Worm (Caenorhabditis elegans): ENCODE results near the gene F10G2.10.

The F10G2.10 gene

DNA sequence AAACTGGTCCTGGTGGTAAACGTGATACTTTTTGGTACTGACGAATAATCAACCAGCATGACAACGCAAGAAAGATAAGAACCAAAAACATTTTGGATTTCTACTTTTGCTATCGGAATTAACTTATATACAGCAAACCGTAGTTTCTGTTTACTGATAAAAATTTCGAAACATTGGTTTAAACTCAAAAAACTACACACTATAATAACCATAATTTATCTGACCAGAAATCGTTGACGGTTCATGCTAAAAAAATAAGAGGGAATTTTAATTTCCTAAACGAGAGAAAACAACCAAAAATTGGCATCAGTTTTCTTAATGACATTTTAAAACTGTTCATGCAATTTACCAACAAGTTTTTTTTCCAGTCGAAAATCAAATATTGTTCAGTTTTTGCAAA, 39.7 kb downstream of the F10G2.10 start, which contains the start of gene cyp-35A1:
Gene cyp-35A1 (minus strand): TSS at position 101 of the 400 bp plus-strand sequence.
- TF ChIP-seq klf-2 (GFP tag; conservative IDR thresholded peaks at IDR 0.05): no peak
- no peak for TF ChIP-seq cog-1 (tag; optimal IDR thresholded peaks at IDR 0.05)
- no peak for TF ChIP-seq tab-1 (GFP tag; IDR thresholded peaks at IDR 0.05)
- no peak for TF ChIP-seq ztf-29 (GFP tag; IDR thresholded peaks at IDR 0.05)
- no peak for TF ChIP-seq flt-1 (GFP tag; IDR thresholded peaks at IDR 0.05)
- TF ChIP-seq ref-1 (GFP tag; conservative IDR thresholded peaks at IDR 0.05): no peak
- TF ChIP-seq med-1 (GFP tag; optimal IDR thresholded peaks at IDR 0.05; ENCODE audit: insufficient read depth): no peak

DNA sequence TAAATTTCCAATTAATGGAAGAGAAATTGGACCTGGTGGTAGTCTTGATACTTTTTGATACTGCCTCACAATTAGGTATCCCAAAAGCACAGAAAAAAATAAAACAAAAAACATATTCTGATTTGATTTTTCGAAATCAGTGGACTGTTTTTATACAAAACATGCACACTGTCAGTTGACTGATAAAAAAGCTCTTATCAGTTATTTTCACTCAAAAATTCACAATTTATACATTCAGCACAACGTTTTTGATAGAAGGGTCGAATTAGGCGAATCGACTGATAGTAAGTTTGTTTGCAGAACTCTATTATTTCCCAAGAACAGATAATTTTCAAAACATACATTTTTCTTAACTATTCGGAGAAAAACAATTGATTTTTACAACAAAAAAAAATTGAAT, 42.0 kb downstream of the F10G2.10 start, which contains the start of gene cyp-35A2:
Gene cyp-35A2 (minus strand): TSS at position 124 of the 400 bp plus-strand sequence.
- TF ChIP-seq klf-2 (GFP tag; conservative IDR thresholded peaks at IDR 0.05) (no peak), tab-1 (GFP tag; IDR thresholded peaks at IDR 0.05) (no peak), ref-1 (GFP tag; conservative IDR thresholded peaks at IDR 0.05) (no peak), med-1 (GFP tag; optimal IDR thresholded peaks at IDR 0.05; ENCODE audit: insufficient read depth) (no peak), cog-1 (tag; optimal IDR thresholded peaks at IDR 0.05) (no peak), ztf-29 (GFP tag; IDR thresholded peaks at IDR 0.05) (no peak), T22C8.4 (GFP tag; IDR thresholded peaks at IDR 0.05) (no peak), ztf-23 (GFP tag; IDR thresholded peaks at IDR 0.05) (no peak), flt-1 (GFP tag; IDR thresholded peaks at IDR 0.05) (no peak)

DNA sequence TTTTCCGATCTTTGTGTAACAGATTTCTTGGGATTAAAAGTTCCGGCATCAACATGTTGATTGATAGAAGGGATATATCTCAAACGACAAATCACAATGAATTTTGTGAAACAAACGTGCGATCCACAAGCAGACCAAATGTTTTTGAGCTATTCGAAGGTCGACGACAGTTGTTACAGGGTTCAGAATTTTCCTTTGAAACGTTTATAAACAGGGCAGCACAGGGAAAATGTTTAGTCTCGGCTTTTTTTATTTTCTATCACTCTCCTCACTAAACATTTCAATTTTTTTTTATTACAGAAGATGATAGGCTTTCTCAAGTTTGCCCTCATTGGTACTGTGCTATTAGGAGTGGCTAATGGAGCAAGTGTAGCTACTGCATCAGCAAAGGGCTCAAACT, 42.9 kb downstream of the F10G2.10 start, which contains the start of gene exc-13:
Gene exc-13 (plus strand): TSS at position 301 of the 400 bp plus-strand sequence.
- no peak for TF ChIP-seq flt-1 (GFP tag; IDR thresholded peaks at IDR 0.05)
- no peak for TF ChIP-seq ztf-29 (GFP tag; IDR thresholded peaks at IDR 0.05)
- no peak for TF ChIP-seq tab-1 (GFP tag; IDR thresholded peaks at IDR 0.05)
- no peak for TF ChIP-seq ztf-23 (GFP tag; IDR thresholded peaks at IDR 0.05)
- TF ChIP-seq T22C8.4 (GFP tag; IDR thresholded peaks at IDR 0.05): no peak
- TF ChIP-seq ref-1 (GFP tag; conservative IDR thresholded peaks at IDR 0.05): no peak
- no peak for TF ChIP-seq klf-2 (GFP tag; conservative IDR thresholded peaks at IDR 0.05)
- TF ChIP-seq med-1 (GFP tag; optimal IDR thresholded peaks at IDR 0.05; ENCODE audit: insufficient read depth): no peak
- TF ChIP-seq cog-1 (tag; optimal IDR thresholded peaks at IDR 0.05): no peak

DNA sequence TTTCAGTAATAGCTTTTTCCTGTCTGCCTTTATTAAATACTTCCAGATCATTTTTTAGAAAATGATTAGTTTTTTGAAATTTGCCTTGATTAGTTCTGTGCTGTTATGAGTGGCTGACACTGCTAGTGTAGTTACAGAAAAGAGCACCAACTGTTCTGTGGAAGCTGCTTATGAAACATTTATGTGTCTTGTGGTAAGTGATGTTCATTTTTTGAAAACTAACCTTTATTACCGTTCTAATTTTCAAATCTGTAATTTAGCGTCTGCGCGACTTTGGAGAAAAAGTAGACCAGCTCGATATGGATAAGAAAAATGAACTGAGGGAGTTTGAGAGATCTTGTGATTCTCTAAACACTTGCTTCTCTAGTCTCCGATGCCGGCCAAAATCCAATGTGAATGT, 47.6 kb downstream of the F10G2.10 start, which contains the start of gene srj-14:
Gene srj-14 (plus strand): TSS at position 131 of the 400 bp plus-strand sequence.
- TF ChIP-seq ztf-23 (GFP tag; IDR thresholded peaks at IDR 0.05): no peak
- TF ChIP-seq T22C8.4 (GFP tag; IDR thresholded peaks at IDR 0.05): no peak
- TF ChIP-seq ztf-29 (GFP tag; IDR thresholded peaks at IDR 0.05): no peak
- no peak for TF ChIP-seq med-1 (GFP tag; optimal IDR thresholded peaks at IDR 0.05; ENCODE audit: insufficient read depth)
- TF ChIP-seq flt-1 (GFP tag; IDR thresholded peaks at IDR 0.05): no peak
- no peak for TF ChIP-seq cog-1 (tag; optimal IDR thresholded peaks at IDR 0.05)
- no peak for TF ChIP-seq ref-1 (GFP tag; conservative IDR thresholded peaks at IDR 0.05)
- no peak for TF ChIP-seq klf-2 (GFP tag; conservative IDR thresholded peaks at IDR 0.05)
- TF ChIP-seq tab-1 (GFP tag; IDR thresholded peaks at IDR 0.05): no peak

Measured in whole organism, midembryonic.